Worm (Caenorhabditis elegans) whole organism, young adult: ENCODE results near the gene msp-45.

ENCODE experiments used
- B0336.3 ChIP-seq: fragments of 200-800 bp; sonication (Bioruptor generic); IDR thresholded peaks from 2 replicates; pipeline ENCODE4 v1.3.6; 2022; ENCODE audit warnings: missing genetic modification characterization, missing compliant biosample characterization
- C17E4.6 ChIP-seq: fragments of 200-800 bp; sonication (Bioruptor generic); IDR thresholded peaks from 2 replicates; pipeline ENCODE4 v1.3.6; 2022; ENCODE audit warnings: missing genetic modification reagents, missing genetic modification characterization, missing compliant biosample characterization
- F37B4.10 ChIP-seq: fragments of 200-800 bp; sonication (Bioruptor generic); IDR thresholded peaks from 2 replicates; pipeline ENCODE4 v1.3.6; 2022; ENCODE audit warnings: missing genetic modification characterization, missing compliant biosample characterization
- F39B2.1 ChIP-seq: fragments of 200-800 bp; sonication (Bioruptor generic); IDR thresholded peaks from 2 replicates; pipeline ENCODE4 v1.3.6; 2022; ENCODE audit warnings: missing genetic modification reagents, missing genetic modification characterization, missing compliant biosample characterization
- F57A8.1 ChIP-seq: fragments of 200-800 bp; sonication (Bioruptor generic); optimal IDR thresholded peaks from 2 replicates; lab custom pipeline; 2018; ENCODE audit warnings: mild to moderate bottlenecking, missing genetic modification characterization, moderate library complexity, missing compliant biosample characterization
- Y56A3A.18 ChIP-seq: fragments of 200-800 bp; sonication (Bioruptor generic); IDR thresholded peaks from 2 replicates; pipeline ENCODE4 v1.3.6; 2022; ENCODE audit warnings: missing genetic modification reagents, missing genetic modification characterization, missing compliant biosample characterization
- Y67H2A.10 ChIP-seq: fragments of 200-800 bp; sonication (Bioruptor generic); conservative IDR thresholded peaks from 2 replicates; pipeline ENCODE4 v1.3.6; 2022; ENCODE audit warnings: missing genetic modification reagents, missing genetic modification characterization, missing compliant biosample characterization
- akir-1 ChIP-seq: fragments of 200-800 bp; sonication (Bioruptor generic); optimal IDR thresholded peaks from 2 replicates; lab custom pipeline; 2018; ENCODE audit warnings: mild to moderate bottlenecking, missing genetic modification characterization, moderate library complexity, missing compliant biosample characterization
- aptf-2 ChIP-seq: fragments of 200-800 bp; sonication (Bioruptor generic); conservative IDR thresholded peaks from 2 replicates; pipeline ENCODE4 v1.3.6; 2022; ENCODE audit warnings: missing genetic modification reagents, missing genetic modification characterization, missing compliant biosample characterization
- attf-6 ChIP-seq: fragments of 200-800 bp; sonication (Bioruptor generic); IDR thresholded peaks from 2 replicates; pipeline ENCODE4 v1.3.6; 2022; ENCODE audit warnings: missing genetic modification reagents, missing genetic modification characterization, missing compliant biosample characterization
- cebp-1 ChIP-seq, 2 experiments: fragments of 200-800 bp in 1 of 2; sonication (Bioruptor generic) in 1 of 2; sonication (generic microtip) in 1 of 2; IDR thresholded peaks in 1 of 2; optimal IDR thresholded peaks in 1 of 2; 2 replicates each; pipeline versions ENCODE4 v1.3.6 to Lab custom; 2017 to 2022; ENCODE audit warnings: missing compliant biosample characterization in 2 of 2, missing genetic modification characterization in 2 of 2, mild to moderate bottlenecking in 1 of 2, missing genetic modification reagents in 1 of 2, moderate library complexity in 1 of 2
- ceh-100 ChIP-seq: fragments of 200-800 bp; sonication (Bioruptor generic); IDR thresholded peaks from 2 replicates; pipeline ENCODE4 v1.3.6; 2022; ENCODE audit warnings: missing genetic modification reagents, missing genetic modification characterization, missing compliant biosample characterization
- ekl-4 ChIP-seq: fragments of 200-800 bp; sonication (Bioruptor generic); IDR thresholded peaks from 2 replicates; pipeline ENCODE4 v1.3.6; 2022; ENCODE audit warnings: missing genetic modification reagents, missing genetic modification characterization, missing compliant biosample characterization
- fkh-3 ChIP-seq: sonication (generic microtip); optimal IDR thresholded peaks from 2 replicates; lab custom pipeline; 2016; ENCODE audit warnings: mild to moderate bottlenecking, missing genetic modification characterization, missing compliant biosample characterization
- hmg-20 ChIP-seq: fragments of 200-800 bp; sonication (Bioruptor generic); IDR thresholded peaks from 2 replicates; pipeline ENCODE4 v1.3.6; 2022; ENCODE audit warnings: missing genetic modification reagents, missing genetic modification characterization, missing compliant biosample characterization
- let-607 ChIP-seq, 2 experiments: fragments of 200-800 bp in 1 of 2; sonication (Bioruptor generic) in 1 of 2; sonication (generic microtip) in 1 of 2; optimal IDR thresholded peaks; 2 replicates each; lab custom pipeline; 2016 to 2018; ENCODE audit warnings: mild to moderate bottlenecking in 2 of 2, missing compliant biosample characterization in 2 of 2, missing genetic modification characterization in 2 of 2, moderate library complexity in 2 of 2, missing genotype in 1 of 2
- madf-6 ChIP-seq: fragments of 200-800 bp; sonication (Bioruptor generic); IDR thresholded peaks from 2 replicates; pipeline ENCODE4 v1.3.6; 2022; ENCODE audit warnings: missing genetic modification reagents, missing genetic modification characterization, missing compliant biosample characterization
- mel-28 ChIP-seq: sonication (generic microtip); optimal IDR thresholded peaks from 2 replicates; lab custom pipeline; 2016; ENCODE audit warnings: borderline replicate concordance, mild to moderate bottlenecking, missing genetic modification characterization, missing compliant biosample characterization
- nfya-1 ChIP-seq: sonication (generic microtip); optimal IDR thresholded peaks from 2 replicates; lab custom pipeline; 2017; ENCODE audit warnings: antibody characterized with exemption, missing compliant biosample characterization, missing genetic modification characterization, borderline replicate concordance; ENCODE audit not compliant: insufficient read depth
- pbrm-1 ChIP-seq: fragments of 200-800 bp; sonication (Bioruptor generic); IDR thresholded peaks from 2 replicates; pipeline ENCODE4 v1.3.6; 2022; ENCODE audit warnings: missing genetic modification reagents, missing genetic modification characterization, missing compliant biosample characterization
- rec-8 ChIP-seq, 2 experiments: sonication (generic microtip); optimal IDR thresholded peaks; 2 replicates each; lab custom pipeline; 2016; ENCODE audit warnings: mild to moderate bottlenecking in 2 of 2, missing genetic modification characterization in 2 of 2, missing genetic modification reagents in 2 of 2, missing genotype in 2 of 2, missing biosample characterization in 1 of 2, missing compliant biosample characterization in 1 of 2, moderate library complexity in 1 of 2
- repo-1 ChIP-seq: sonication (generic microtip); optimal IDR thresholded peaks from 2 replicates; lab custom pipeline; 2017; ENCODE audit warnings: mild to moderate bottlenecking, missing genetic modification characterization, missing compliant biosample characterization
- sdz-38 ChIP-seq: sonication (generic microtip); optimal IDR thresholded peaks from 2 replicates; lab custom pipeline; 2016; ENCODE audit warnings: missing genotype, missing genetic modification characterization, missing compliant biosample characterization
- unc-130 ChIP-seq: sonication (generic microtip); optimal IDR thresholded peaks from 2 replicates; lab custom pipeline; 2016; ENCODE audit warnings: missing genetic modification reagents, missing genetic modification characterization, missing compliant biosample characterization
- ztf-22 ChIP-seq: fragments of 200-800 bp; sonication (Bioruptor generic); optimal IDR thresholded peaks from 2 replicates; lab custom pipeline; 2018; ENCODE audit warnings: mild to moderate bottlenecking, missing genetic modification characterization, moderate library complexity, missing compliant biosample characterization
- ztf-25 ChIP-seq: fragments of 200-800 bp; sonication (Bioruptor generic); IDR thresholded peaks from 2 replicates; pipeline ENCODE4 v1.3.6; 2022; ENCODE audit warnings: missing genetic modification reagents, missing genetic modification characterization, missing compliant biosample characterization
- ztf-3 ChIP-seq: fragments of 200-800 bp; sonication (Bioruptor generic); optimal IDR thresholded peaks from 2 replicates; lab custom pipeline; 2018; ENCODE audit warnings: mild to moderate bottlenecking, missing genetic modification characterization, missing compliant biosample characterization
- ztf-6 ChIP-seq: fragments of 200-800 bp; sonication (Bioruptor generic); IDR thresholded peaks from 2 replicates; pipeline ENCODE4 v1.3.6; 2022; ENCODE audit warnings: missing genetic modification reagents, missing genetic modification characterization, missing compliant biosample characterization

The msp-45 gene

ce11 chrII:5181497-5181896, 24.6 kb upstream of the msp-45 start (continued):
- TF ChIP-seq ztf-25 (GFP tag; lab: Robert Waterston, UW) (no peak), F57A8.1 (GFP tag; lab: Kevin White, UChicago) (no peak)

- no peak for TF ChIP-seq Y67H2A.10 (GFP tag; lab: Robert Waterston, UW)
- 0 out of 2 replicates have a peak, but pooled peaks have one; percentile 13 for TF ChIP-seq ekl-4
These were observed 23.4 kb upstream of the msp-45 start for ce11 chrII:5180272-5180671.

- TF ChIP-seq Y56A3A.18 (GFP tag; lab: Robert Waterston, UW), result peak; percentile 79; the same call in 1 of the 2 replicates
- peak in 1 of 2 experiments; percentile 7 for TF ChIP-seq let-607 (tag; optimal IDR thresholded peaks at IDR 0.05; lab: Kevin White, UChicago)
- TF ChIP-seq ztf-25 (GFP tag; lab: Robert Waterston, UW), result no peak
- no peak for TF ChIP-seq cebp-1 (GFP tag; IDR thresholded peaks at IDR 0.05; lab: Robert Waterston, UW)
- peak; percentile 18 for TF ChIP-seq cebp-1 (tag; optimal IDR thresholded peaks at IDR 0.05; lab: Kevin White, UChicago)
- no peak for TF ChIP-seq unc-130
- TF ChIP-seq ekl-4, result peak; percentile 38; the same call in 1 of the 2 replicates
- 0 out of 2 replicates have a peak, but pooled peaks have one; percentile 20 for TF ChIP-seq pbrm-1
- peak; percentile 44; the same call in 1 of the 2 replicates for TF ChIP-seq B0336.3 (GFP tag; lab: Robert Waterston, UW)
- 0 out of 2 replicates have a peak, but pooled peaks have one; percentile 18 for TF ChIP-seq ceh-100 (GFP tag; lab: Robert Waterston, UW)
- TF ChIP-seq repo-1 (tag; lab: Kevin White, UChicago), result peak; percentile 80
- 0 out of 2 replicates have a peak, but pooled peaks have one; percentile 31 for TF ChIP-seq C17E4.6
- TF ChIP-seq ztf-22 (GFP tag; lab: Kevin White, UChicago), result no peak
These were observed 21.7 kb upstream of the msp-45 start for ce11 chrII:5178609-5179008.

ce11 chrII:5177902-5178301, 21.0 kb upstream of the msp-45 start, which contains the start of gene C27D6.12:
C27D6.12 (minus strand) TSS chrII:5178002.
- no peak for TF ChIP-seq nfya-1 (tag; lab: Kevin White, UChicago)
- no peak for TF ChIP-seq fkh-3 (tag; lab: Kevin White, UChicago)
- no peak for TF ChIP-seq madf-6 (GFP tag; lab: Robert Waterston, UW)
- no peak for TF ChIP-seq F39B2.1 (GFP tag; lab: Robert Waterston, UW)

ce11 chrII:5176934-5177333, 20.1 kb upstream of the msp-45 start:
- no peak for TF ChIP-seq attf-6 (GFP tag; lab: Robert Waterston, UW)
- no peak for TF ChIP-seq aptf-2

- TF ChIP-seq mel-28 (tag; lab: Kevin White, UChicago) (no peak), F37B4.10 (GFP tag; lab: Robert Waterston, UW) (no peak), ekl-4 (no peak), ztf-3 (GFP tag; lab: Kevin White, UChicago) (no peak), rec-8 (tag; optimal IDR thresholded peaks at IDR 0.05; lab: Kevin White, UChicago) (no peak)
These were observed 17.5 kb upstream of the msp-45 start, which contains the start of gene C27D6.3 for ce11 chrII:5174370-5174769. C27D6.3 (minus strand) TSS chrII:5174470.

ce11 chrII:5172451-5172850, 15.6 kb upstream of the msp-45 start, which contains the start of gene C27D6.1:
C27D6.1 (plus strand) TSS chrII:5172751.
- TF ChIP-seq hmg-20 (GFP tag; lab: Robert Waterston, UW) (no peak), ztf-6 (no peak), akir-1 (no peak), sdz-38 (tag; lab: Kevin White, UChicago) (no peak), ceh-100 (GFP tag; lab: Robert Waterston, UW) (no peak), F57A8.1 (GFP tag; lab: Kevin White, UChicago) (no peak)
